Worm (Caenorhabditis elegans) whole organism, late embryonic: ENCODE data around the gene nlp-31.

Experiments used
- ceh-9 ChIP-seq: sonication (generic microtip); optimal IDR thresholded peaks from 2 replicates; lab custom pipeline; 2016; ENCODE audit warnings: mild to moderate bottlenecking, missing genetic modification characterization, inconsistent platforms, missing compliant biosample characterization
- fkh-10 ChIP-seq: fragments of 150-350 bp; optimal IDR thresholded peaks from 2 replicates; lab custom pipeline; 2014; ENCODE audit warnings: missing biosample characterization, missing genetic modification reagents, missing genetic modification characterization
- nfya-1 ChIP-seq: sonication (generic microtip); optimal IDR thresholded peaks from 2 replicates; lab custom pipeline; 2017; ENCODE audit warnings: missing genetic modification characterization, mild to moderate bottlenecking, missing compliant biosample characterization, antibody characterized with exemption, moderate library complexity

- TF ChIP-seq ceh-9 (tag; lab: Kevin White, UChicago) (no peak), fkh-10 (GFP tag; lab: Kevin White, UChicago) (no peak), nfya-1 (tag; lab: Kevin White, UChicago) (no peak)
Observed at ce11 chrV:4021776-4022175, 41.9 kb downstream of the nlp-31 start, which contains the start of gene K09D9.14.
